Worm (Caenorhabditis elegans): ENCODE results near the gene pqn-73.

Gene pqn-73

DNA sequence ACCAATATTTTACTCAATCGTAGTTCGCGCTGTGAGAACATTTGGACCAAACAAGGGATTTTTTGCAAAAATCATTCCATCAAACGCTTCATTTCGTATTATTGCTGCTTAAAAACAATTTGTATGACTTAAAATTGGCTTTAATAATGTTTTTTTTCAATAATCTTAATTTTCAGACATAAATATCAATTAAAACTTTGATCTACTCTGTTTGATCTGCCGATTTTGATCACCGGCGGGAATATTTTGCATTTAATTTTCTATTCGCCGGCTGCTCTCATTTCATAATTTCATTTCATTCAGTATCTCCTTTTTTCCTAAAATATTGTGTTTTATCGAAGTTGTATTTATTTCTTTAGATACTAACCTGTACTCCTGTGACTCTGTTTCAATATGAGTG lies 34.7 kb downstream of the pqn-73 start, which contains the start of gene puf-5:
TSS of gene puf-5 (plus strand) at position 358 of the 400 bp plus-strand sequence.
- TF ChIP-seq sox-4 (tag; optimal IDR thresholded peaks at IDR 0.05) (no peak), nhr-85 (tag) (no peak), efl-1 (optimal IDR thresholded peaks at IDR 0.05) (no peak), efl-1 (GFP tag; optimal IDR thresholded peaks at IDR 0.05 in 1 of 2) (no peak), fos-1 (tag; optimal IDR thresholded peaks at IDR 0.05) (no peak), ets-5 (GFP tag; IDR thresholded peaks at IDR 0.05) (no peak), unc-62 (GFP tag; optimal IDR thresholded peaks at IDR 0.05) (no peak), lin-14 (GFP tag; optimal IDR thresholded peaks at IDR 0.05) (no peak), pax-3 (tag; optimal IDR thresholded peaks at IDR 0.05) (no peak)

DNA sequence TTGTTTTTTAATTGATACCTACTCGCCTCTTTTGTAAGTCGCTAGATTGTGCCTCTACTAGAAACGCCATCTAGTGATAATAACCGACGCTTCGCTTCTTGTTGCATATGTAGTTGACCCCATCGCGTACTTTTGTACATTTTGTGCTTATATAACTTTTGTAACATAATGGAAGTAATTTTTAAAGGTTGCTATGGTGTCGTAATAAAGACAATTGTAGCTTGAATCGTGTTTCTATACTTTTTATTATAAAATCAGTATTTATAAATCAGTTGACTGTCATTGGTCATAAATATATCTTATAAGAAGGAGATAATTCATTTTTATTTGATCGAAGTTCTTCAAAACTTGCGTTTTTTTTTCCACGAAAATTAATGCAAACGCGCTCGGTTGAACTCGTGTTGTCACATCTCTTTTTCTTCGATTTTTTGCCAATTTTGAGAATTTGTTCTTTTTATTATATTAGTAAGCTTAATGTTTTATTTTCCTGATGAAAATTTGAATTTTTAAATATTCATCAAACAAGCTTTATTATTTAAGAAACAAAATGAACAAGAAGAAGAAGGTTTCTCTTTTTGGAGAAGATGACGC lies 37.1 kb downstream of the pqn-73 start, which contains the start of gene F54C9.9:
TSS of gene F54C9.9 (plus strand) at position 541 of the 591 bp plus-strand sequence.
- TF ChIP-seq blmp-1 (tag; optimal IDR thresholded peaks at IDR 0.05) (peak; percentile 49), efl-1 (optimal IDR thresholded peaks at IDR 0.05) (peak; percentile 7 to 32), efl-1 (GFP tag; optimal IDR thresholded peaks at IDR 0.05 in 1 of 2) (peak; percentile 29 to 87), hlh-4 (tag; optimal IDR thresholded peaks at IDR 0.05) (no peak), dpl-1 (GFP tag; optimal IDR thresholded peaks at IDR 0.05) (peak; percentile 21 to 44 (median 26)), lin-35 (GFP tag; optimal IDR thresholded peaks at IDR 0.05) (peak; percentile 5 to 64), skn-1 (tag; optimal IDR thresholded peaks at IDR 0.05) (no peak), sptf-1 (tag; optimal IDR thresholded peaks at IDR 0.05) (no peak), F16B12.6 (tag; optimal IDR thresholded peaks at IDR 0.05) (peak; percentile 1), C16A3.4 (tag; optimal IDR thresholded peaks at IDR 0.05) (peak; percentile 33), lin-14 (GFP tag; optimal IDR thresholded peaks at IDR 0.05) (peak; percentile 30), snu-23 (GFP tag; optimal IDR thresholded peaks at IDR 0.05) (peak; percentile 10), nhr-71 (tag; optimal IDR thresholded peaks at IDR 0.05) (peak; percentile 7), vab-15 (tag; optimal IDR thresholded peaks at IDR 0.05) (no peak), lsy-2 (tag; optimal IDR thresholded peaks at IDR 0.05) (peak in 1 of 2 experiments; percentile 66)

DNA sequence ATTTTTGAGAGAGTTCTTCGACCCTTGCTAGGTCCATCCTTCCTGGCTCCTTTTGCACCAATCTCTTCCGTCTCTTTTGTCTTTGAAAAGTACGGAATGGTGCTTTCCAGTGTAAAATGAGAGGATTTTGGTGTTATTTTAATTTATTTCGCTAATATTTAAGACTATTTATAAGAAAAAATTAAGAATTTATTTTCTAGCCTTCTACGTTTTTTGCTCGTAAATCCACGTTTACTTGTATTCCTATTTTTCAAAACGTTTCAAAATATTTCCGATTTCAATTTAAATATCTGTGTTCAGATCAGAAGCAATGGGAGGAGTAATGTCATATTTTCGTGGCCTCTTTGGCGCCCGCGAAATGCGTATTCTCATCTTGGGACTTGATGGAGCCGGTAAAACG lies 41.2 kb downstream of the pqn-73 start, which contains the start of gene arl-1:
TSS of gene arl-1 (plus strand) at position 301 of the 400 bp plus-strand sequence.
- TF ChIP-seq rnt-1 (tag; optimal IDR thresholded peaks at IDR 0.05) (no peak), zip-4 (GFP tag; optimal IDR thresholded peaks at IDR 0.05) (no peak), hlh-4 (tag; optimal IDR thresholded peaks at IDR 0.05) (no peak), nhr-19 (GFP tag; conservative IDR thresholded peaks at IDR 0.05) (no peak), grh-1 (GFP tag; IDR thresholded peaks at IDR 0.05) (no peak), swsn-7 (tag; optimal IDR thresholded peaks at IDR 0.05) (no peak), F16B12.6 (tag; optimal IDR thresholded peaks at IDR 0.05) (no peak), dpl-1 (GFP tag; optimal IDR thresholded peaks at IDR 0.05) (no peak), lin-35 (GFP tag; optimal IDR thresholded peaks at IDR 0.05) (no peak), egl-13 (tag; optimal IDR thresholded peaks at IDR 0.05) (no peak), ces-1 (GFP tag; optimal IDR thresholded peaks at IDR 0.05) (no peak), nhr-85 (tag) (no peak), pag-3 (tag; optimal IDR thresholded peaks at IDR 0.05; ENCODE audit: borderline replicate concordance, insufficient read depth) (no peak), lin-39 (tag; optimal IDR thresholded peaks at IDR 0.05) (no peak), ceh-90 (tag; optimal IDR thresholded peaks at IDR 0.05) (no peak), ceh-63 (GFP tag; optimal IDR thresholded peaks at IDR 0.05) (no peak), snu-23 (GFP tag; optimal IDR thresholded peaks at IDR 0.05) (no peak), nhr-11 (tag; optimal IDR thresholded peaks at IDR 0.05) (no peak), nhr-84 (tag; optimal IDR thresholded peaks at IDR 0.05) (no peak)

DNA sequence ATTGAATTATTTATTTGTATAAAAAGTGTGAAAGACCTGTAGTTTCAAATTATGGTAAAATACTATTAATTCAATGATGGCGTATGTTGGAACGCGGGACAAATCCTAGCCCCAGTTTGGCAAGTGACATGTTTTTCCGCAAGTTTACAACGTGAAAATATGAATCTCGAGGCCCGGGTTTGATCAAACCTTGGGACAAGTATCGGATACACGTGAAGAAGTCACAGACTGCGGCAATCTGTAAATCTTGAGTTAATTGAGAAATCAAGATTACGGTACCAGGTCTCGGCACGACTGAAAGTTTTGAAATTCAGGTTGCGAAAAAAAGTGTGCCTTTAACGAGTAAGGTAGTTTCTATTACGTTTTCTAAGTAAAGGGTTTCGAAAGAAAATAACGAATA lies 42.5 kb downstream of the pqn-73 start:
- no peak for TF ChIP-seq egl-13 (tag; optimal IDR thresholded peaks at IDR 0.05)
- TF ChIP-seq lsy-2 (tag; optimal IDR thresholded peaks at IDR 0.05): no peak
- no peak for TF ChIP-seq ces-1 (GFP tag; optimal IDR thresholded peaks at IDR 0.05)
- no peak for TF ChIP-seq pag-3 (tag; optimal IDR thresholded peaks at IDR 0.05; ENCODE audit: borderline replicate concordance, insufficient read depth)
- no peak for TF ChIP-seq sup-37 (GFP tag; optimal IDR thresholded peaks at IDR 0.05)
- TF ChIP-seq ztf-11 (tag; optimal IDR thresholded peaks at IDR 0.05): no peak
- no peak for TF ChIP-seq Y116A8C.19 (tag; optimal IDR thresholded peaks at IDR 0.05; ENCODE audit: borderline replicate concordance)
- no peak for TF ChIP-seq nhr-85 (tag)
- TF ChIP-seq grh-1 (GFP tag; IDR thresholded peaks at IDR 0.05): no peak
- no peak for TF ChIP-seq zip-4 (GFP tag; optimal IDR thresholded peaks at IDR 0.05)
- TF ChIP-seq ceh-8 (GFP tag; optimal IDR thresholded peaks at IDR 0.05): no peak
- no peak for TF ChIP-seq fkh-4 (tag; optimal IDR thresholded peaks at IDR 0.05; ENCODE audit: borderline replicate concordance)
- no peak for TF ChIP-seq nhr-11 (tag; optimal IDR thresholded peaks at IDR 0.05)
- TF ChIP-seq efl-3 (GFP tag; optimal IDR thresholded peaks at IDR 0.05): no peak
- no peak for TF ChIP-seq mab-9 (GFP tag; IDR thresholded peaks at IDR 0.05)
- TF ChIP-seq tbx-2 (tag; optimal IDR thresholded peaks at IDR 0.05): no peak
- no peak for TF ChIP-seq lir-3 (tag; optimal IDR thresholded peaks at IDR 0.05; ENCODE audit: poor library complexity)
- TF ChIP-seq C16A3.4 (tag; optimal IDR thresholded peaks at IDR 0.05): no peak
- TF ChIP-seq jun-1 (tag; optimal IDR thresholded peaks at IDR 0.05): no peak
